Fruit fly (Drosophila melanogaster): ENCODE results near the gene CG17107.

DNA sequence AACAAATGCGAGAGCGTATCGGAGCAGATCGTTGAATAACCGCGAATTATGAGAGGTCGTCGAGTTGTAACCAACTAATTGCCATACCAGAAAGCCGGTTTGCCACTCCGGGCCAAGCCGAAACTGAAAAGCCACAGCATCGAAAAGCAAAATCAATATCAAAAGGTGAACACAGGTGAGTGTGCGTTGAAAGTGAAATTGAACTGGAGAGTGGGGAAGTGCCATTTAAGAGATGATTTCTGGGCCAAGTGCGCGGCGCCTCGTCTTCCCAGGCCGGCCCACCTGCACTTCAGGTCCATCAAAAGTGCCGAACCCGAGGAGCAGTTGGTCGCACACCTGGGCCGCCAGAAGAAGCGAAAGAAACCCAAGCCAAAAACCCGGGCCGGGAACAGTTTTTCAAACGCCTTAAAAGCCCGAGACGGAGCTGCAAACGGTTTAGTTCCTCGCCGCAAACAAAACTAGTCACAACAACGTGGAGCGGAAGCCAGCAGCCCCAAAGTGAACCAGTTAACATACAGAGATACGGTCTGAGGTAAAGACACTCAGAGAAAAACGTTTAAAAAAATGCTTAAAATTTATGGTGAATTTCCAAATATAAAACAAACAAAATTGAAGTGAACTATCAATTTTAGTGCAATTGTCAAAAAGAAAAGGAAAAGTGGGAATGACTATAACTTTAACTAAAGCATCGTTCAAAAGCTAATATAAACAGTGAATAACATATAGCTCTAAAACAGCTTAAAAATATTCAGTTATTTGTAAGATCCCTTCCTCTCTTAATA is 4.6 kb upstream of the CG17107 start, which contains the start of gene CG17104:
- TF ChIP-seq usp (GFP tag; optimal IDR thresholded peaks at IDR 0.05), result no peak
- peak; percentile 44 for TF ChIP-seq ey (GFP tag; optimal IDR thresholded peaks at IDR 0.05)
- TF ChIP-seq Abd-B (GFP tag; optimal IDR thresholded peaks at IDR 0.05), result no peak
- peak; percentile 46 for TF ChIP-seq Sp1 (GFP tag; optimal IDR thresholded peaks at IDR 0.05)
- no peak for TF ChIP-seq Hr83 (GFP tag; optimal IDR thresholded peaks at IDR 0.05; ENCODE audit: poor library complexity, severe bottlenecking)
- TF ChIP-seq fru (GFP tag; optimal IDR thresholded peaks at IDR 0.05), result peak; percentile 75
- TF ChIP-seq OdsH (GFP tag; optimal IDR thresholded peaks at IDR 0.05), result peak; percentile 48
- TF ChIP-seq CG9705 (GFP tag; optimal IDR thresholded peaks at IDR 0.05), result no peak
- no peak for TF ChIP-seq pan (optimal IDR thresholded peaks at IDR 0.05)
- no peak for TF ChIP-seq Myc (optimal IDR thresholded peaks at IDR 0.05)
- peak; percentile 33 for TF ChIP-seq br (GFP tag; optimal IDR thresholded peaks at IDR 0.05)
- TF ChIP-seq Hnf4 (GFP tag; optimal IDR thresholded peaks at IDR 0.05), result peak; percentile 29
